Worm (Caenorhabditis elegans) whole organism, late embryonic: ENCODE data around the gene F14E5.8.

ENCODE experiments used
- elt-2 ChIP-seq: sonication (generic microtip); optimal IDR thresholded peaks from 2 replicates; lab custom pipeline; 2016; ENCODE audit warnings: missing genetic modification reagents, missing genetic modification characterization, missing compliant biosample characterization
- fax-1 ChIP-seq: sonication (generic microtip); optimal IDR thresholded peaks from 2 replicates; lab custom pipeline; 2016; ENCODE audit warnings: missing genotype, missing genetic modification characterization, missing compliant biosample characterization
- zip-5 ChIP-seq: sonication (generic microtip); optimal IDR thresholded peaks from 2 replicates; lab custom pipeline; 2016; ENCODE audit warnings: missing genetic modification characterization, missing compliant biosample characterization

DNA sequence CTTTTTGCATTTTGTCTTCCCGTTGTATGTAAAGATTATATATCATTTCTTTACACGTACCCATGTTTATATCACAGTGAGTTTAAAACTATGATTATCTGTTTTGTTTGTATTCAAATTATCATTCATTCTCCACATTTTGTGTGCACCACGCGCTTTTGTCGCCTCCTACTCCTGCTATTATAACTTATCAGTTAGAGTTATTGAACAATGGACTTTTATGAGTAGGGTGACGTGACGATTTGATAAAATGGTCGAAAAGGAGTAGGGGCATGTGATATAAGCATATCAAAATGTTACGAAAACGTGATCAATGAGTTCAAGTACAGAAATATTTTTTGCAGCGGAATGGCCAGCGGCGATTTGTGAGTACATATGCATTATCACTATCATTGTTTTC, 37.0 kb upstream of the F14E5.8 start:
- TF ChIP-seq fax-1, result no peak
- TF ChIP-seq zip-5, result no peak
- TF ChIP-seq elt-2 (tag; lab: Kevin White, UChicago), result peak; percentile 91
